Worm (Caenorhabditis elegans) whole organism, L4 larva: Measurements from ENCODE around the gene nish-1.

Experiments used
- D1046.2 ChIP-seq: fragments of 200-800 bp; sonication (Bioruptor generic); IDR thresholded peaks from 2 replicates; pipeline ENCODE4 v1.3.6; 2022; ENCODE audit warnings: missing genetic modification characterization, missing compliant biosample characterization
- F10B5.3 ChIP-seq: sonication (generic microtip); optimal IDR thresholded peaks from 2 replicates; lab custom pipeline; 2016; ENCODE audit warnings: mild to moderate bottlenecking, missing genetic modification characterization, missing compliant biosample characterization
- F26F4.8 ChIP-seq: fragments of 200-800 bp; sonication (Bioruptor generic); conservative IDR thresholded peaks from 2 replicates; pipeline ENCODE4 v1.3.6; 2022; ENCODE audit warnings: missing genetic modification characterization, missing compliant biosample characterization
- F37D6.2 ChIP-seq: sonication (generic microtip); optimal IDR thresholded peaks from 2 replicates; lab custom pipeline; 2016; ENCODE audit warnings: mild to moderate bottlenecking, missing genetic modification characterization, missing compliant biosample characterization
- F49E8.2 ChIP-seq: sonication (generic microtip); optimal IDR thresholded peaks from 2 replicates; lab custom pipeline; 2016; ENCODE audit warnings: missing compliant biosample characterization, mild to moderate bottlenecking, missing genetic modification characterization, borderline replicate concordance
- Y105C5A.15 ChIP-seq: fragments of 200-800 bp; sonication (Bioruptor generic); IDR thresholded peaks from 2 replicates; pipeline ENCODE4 v1.3.6; 2022; ENCODE audit warnings: missing genetic modification characterization, missing compliant biosample characterization
- aha-1 ChIP-seq: fragments of 150-350 bp; peaks from one replicate; lab custom pipeline; 2014; ENCODE audit warnings: missing biosample characterization, missing genetic modification characterization
- aly-2 ChIP-seq: sonication (generic microtip); optimal IDR thresholded peaks from 2 replicates; lab custom pipeline; 2018; ENCODE audit warnings: missing biosample characterization, missing genetic modification characterization
- arid-1 ChIP-seq: fragments of 200-800 bp; sonication (Bioruptor generic); conservative IDR thresholded peaks from 2 replicates; pipeline ENCODE4 v1.3.6; 2022; ENCODE audit warnings: missing genetic modification reagents, missing genetic modification characterization, missing compliant biosample characterization
- ceh-20 ChIP-seq: fragments of 200-800 bp; sonication (Bioruptor generic); IDR thresholded peaks from 2 replicates; pipeline ENCODE4 v1.3.6; 2022; ENCODE audit warnings: missing genetic modification reagents, missing genetic modification characterization, missing compliant biosample characterization
- ctbp-1 ChIP-seq: fragments of 200-800 bp; sonication (Bioruptor generic); IDR thresholded peaks from 2 replicates; pipeline ENCODE4 v1.3.6; 2022; ENCODE audit warnings: missing genetic modification reagents, missing genetic modification characterization, missing compliant biosample characterization
- daf-16 ChIP-seq, 3 experiments: sonication (generic microtip); optimal IDR thresholded peaks; 2 replicates each; lab custom pipeline; 2016 to 2017; ENCODE audit warnings: missing genetic modification characterization in 3 of 3, missing genetic modification reagents in 3 of 3, mild to moderate bottlenecking in 2 of 3, missing compliant biosample characterization in 2 of 3, missing biosample characterization in 1 of 3, moderate library complexity in 1 of 3
- daf-19 ChIP-seq: fragments of 200-800 bp; sonication (Bioruptor generic); conservative IDR thresholded peaks from 2 replicates; pipeline ENCODE4 v1.3.6; 2022; ENCODE audit warnings: missing genetic modification characterization, missing compliant biosample characterization
- daf-8 ChIP-seq: fragments of 200-800 bp; sonication (Bioruptor generic); IDR thresholded peaks from 2 replicates; pipeline ENCODE4 v1.3.6; 2022; ENCODE audit warnings: missing genetic modification characterization, missing compliant biosample characterization
- dmd-6 ChIP-seq: fragments of 200-800 bp; sonication (Bioruptor generic); IDR thresholded peaks from 2 replicates; pipeline ENCODE4 v1.3.6; 2022; ENCODE audit warnings: missing genetic modification reagents, missing genetic modification characterization, missing compliant biosample characterization
- dmd-8 ChIP-seq: fragments of 200-800 bp; sonication (Bioruptor generic); IDR thresholded peaks from 2 replicates; pipeline ENCODE4 v1.3.6; 2022; ENCODE audit warnings: missing genetic modification characterization, missing compliant biosample characterization
- dmd-9 ChIP-seq: fragments of 200-800 bp; sonication (Bioruptor generic); IDR thresholded peaks from 2 replicates; pipeline ENCODE4 v1.3.6; 2022; ENCODE audit warnings: missing genetic modification reagents, missing genetic modification characterization, missing compliant biosample characterization
- dpl-1 ChIP-seq: fragments of 150-350 bp; optimal IDR thresholded peaks from 2 replicates; lab custom pipeline; 2014; ENCODE audit warnings: missing biosample characterization, missing genetic modification reagents, missing genetic modification characterization
- duxl-1 ChIP-seq: sonication (generic microtip); optimal IDR thresholded peaks from 2 replicates; lab custom pipeline; 2016; ENCODE audit warnings: mild to moderate bottlenecking, missing genetic modification characterization, moderate library complexity, missing compliant biosample characterization; ENCODE audit not compliant: poor library complexity
- dve-1 ChIP-seq: sonication (generic microtip); optimal IDR thresholded peaks from 2 replicates; lab custom pipeline; 2017; ENCODE audit warnings: antibody characterized with exemption, mild to moderate bottlenecking, missing genetic modification characterization, missing compliant biosample characterization; ENCODE audit not compliant: insufficient read depth
- egl-43 ChIP-seq: fragments of 200-800 bp; sonication (Bioruptor generic); IDR thresholded peaks from 2 replicates; pipeline ENCODE4 v1.3.6; 2022; ENCODE audit warnings: missing genetic modification reagents, missing genetic modification characterization, missing compliant biosample characterization
- fkh-10 ChIP-seq: fragments of 150-350 bp; optimal IDR thresholded peaks from 2 replicates; lab custom pipeline; 2014; ENCODE audit warnings: missing biosample characterization, missing genetic modification reagents, missing genetic modification characterization
- gei-8 ChIP-seq: fragments of 200-800 bp; sonication (Bioruptor generic); optimal IDR thresholded peaks from 2 replicates; lab custom pipeline; 2018; ENCODE audit warnings: mild to moderate bottlenecking, missing genetic modification characterization, missing compliant biosample characterization
- hif-1 ChIP-seq, 2 experiments: sonication (generic microtip); optimal IDR thresholded peaks; 2 replicates each; lab custom pipeline; 2016 to 2017; ENCODE audit warnings: missing compliant biosample characterization in 2 of 2, missing genetic modification characterization in 2 of 2, missing genetic modification reagents in 2 of 2, missing genotype in 2 of 2, mild to moderate bottlenecking in 1 of 2
- hlh-11 ChIP-seq: fragments of 200-800 bp; sonication (Bioruptor generic); optimal IDR thresholded peaks from 2 replicates; lab custom pipeline; 2018; ENCODE audit warnings: mild to moderate bottlenecking, missing genetic modification characterization, missing compliant biosample characterization
- hlh-30 ChIP-seq: sonication (generic microtip); optimal IDR thresholded peaks from 2 replicates; lab custom pipeline; 2017; ENCODE audit warnings: antibody characterized with exemption, mild to moderate bottlenecking, missing genetic modification characterization, missing compliant biosample characterization; ENCODE audit not compliant: insufficient read depth
- hmg-1.1 ChIP-seq: fragments of 200-800 bp; sonication (Bioruptor generic); IDR thresholded peaks from 2 replicates; pipeline ENCODE4 v1.3.6; 2022; ENCODE audit warnings: missing genetic modification reagents, missing genetic modification characterization, missing compliant biosample characterization
- lin-1 ChIP-seq: fragments of 200-800 bp; sonication (Bioruptor generic); IDR thresholded peaks from 2 replicates; pipeline ENCODE4 v1.3.6; 2022; ENCODE audit warnings: missing genetic modification reagents, missing genetic modification characterization, missing compliant biosample characterization
- lin-38 ChIP-seq: fragments of 200-800 bp; sonication (Bioruptor generic); IDR thresholded peaks from 2 replicates; pipeline ENCODE4 v1.3.6; 2022; ENCODE audit warnings: missing genetic modification reagents, missing genetic modification characterization, missing compliant biosample characterization
- lin-39 ChIP-seq: fragments of 150-350 bp; optimal IDR thresholded peaks from 2 replicates; lab custom pipeline; 2014; ENCODE audit warnings: missing biosample characterization, missing genetic modification reagents, missing genetic modification characterization
- lsy-2 ChIP-seq, 2 experiments: fragments of 150-350 bp in 1 of 2; sonication (generic microtip) in 1 of 2; optimal IDR thresholded peaks; 2 replicates each; lab custom pipeline; 2014 to 2017; ENCODE audit warnings: missing biosample characterization in 2 of 2, missing genetic modification characterization in 2 of 2
- mdl-1 ChIP-seq, 2 experiments: fragments of 150-350 bp in 1 of 2; sonication (generic microtip) in 1 of 2; optimal IDR thresholded peaks; 2 replicates each; lab custom pipeline; 2014 to 2017; ENCODE audit warnings: missing biosample characterization in 2 of 2, missing genetic modification characterization in 2 of 2
- mdt-29 ChIP-seq: fragments of 200-800 bp; sonication (Bioruptor generic); IDR thresholded peaks from 2 replicates; pipeline ENCODE4 v1.3.6; 2022; ENCODE audit warnings: missing genetic modification reagents, missing genetic modification characterization, missing compliant biosample characterization
- mxl-2 ChIP-seq: fragments of 200-800 bp; sonication (Bioruptor generic); conservative IDR thresholded peaks from 2 replicates; pipeline ENCODE4 v1.3.6; 2022; ENCODE audit warnings: missing genetic modification reagents, missing genetic modification characterization, missing compliant biosample characterization
- nhr-11 ChIP-seq: fragments of 150-350 bp; optimal IDR thresholded peaks from 2 replicates; lab custom pipeline; 2014; ENCODE audit warnings: missing biosample characterization, missing genetic modification characterization
- nhr-28 ChIP-seq: fragments of 150-350 bp; optimal IDR thresholded peaks from 2 replicates; lab custom pipeline; 2014; ENCODE audit warnings: missing biosample characterization, missing genetic modification characterization
- nhr-41 ChIP-seq: fragments of 200-800 bp; sonication (Bioruptor generic); IDR thresholded peaks from 2 replicates; pipeline ENCODE4 v1.3.6; 2022; ENCODE audit warnings: missing genetic modification reagents, missing genetic modification characterization, missing compliant biosample characterization
- nhr-48 ChIP-seq: sonication (generic microtip); optimal IDR thresholded peaks from 2 replicates; lab custom pipeline; 2016; ENCODE audit warnings: mild to moderate bottlenecking, missing genetic modification characterization, missing compliant biosample characterization
- pqm-1 ChIP-seq: sonication (generic microtip); optimal IDR thresholded peaks from 2 replicates; lab custom pipeline; 2017; ENCODE audit warnings: missing biosample characterization, missing genetic modification characterization
- rbr-2 ChIP-seq: sonication (generic microtip); optimal IDR thresholded peaks from 2 replicates; lab custom pipeline; 2016; ENCODE audit warnings: missing genotype, missing genetic modification characterization, missing compliant biosample characterization
- set-16 ChIP-seq: fragments of 200-800 bp; sonication (Bioruptor generic); IDR thresholded peaks from 2 replicates; pipeline ENCODE4 v1.3.6; 2022; ENCODE audit warnings: missing genetic modification reagents, missing genetic modification characterization, missing compliant biosample characterization
- skn-1 ChIP-seq: fragments of 150-350 bp; optimal IDR thresholded peaks from 2 replicates; lab custom pipeline; 2014; ENCODE audit warnings: missing biosample characterization, missing genetic modification characterization
- snpc-4 ChIP-seq: fragments of 150-350 bp; optimal IDR thresholded peaks from 2 replicates; lab custom pipeline; 2014; ENCODE audit warnings: missing biosample characterization, missing genetic modification characterization
- unc-62 ChIP-seq, 3 experiments: fragments of 150-350 bp in 1 of 3; sonication (generic microtip); optimal IDR thresholded peaks in 2 of 3; peaks in 1 of 3; 1 replicate in 1 of 3; 2 replicates in 2 of 3; lab custom pipeline; 2014 to 2017; ENCODE audit warnings: missing biosample characterization in 3 of 3, missing genetic modification characterization in 3 of 3, missing genetic modification reagents in 3 of 3, missing genotype in 1 of 3
- vab-7 ChIP-seq: fragments of 200-800 bp; sonication (Bioruptor generic); IDR thresholded peaks from 2 replicates; pipeline ENCODE4 v1.3.6; 2022; ENCODE audit warnings: missing genetic modification reagents, missing genetic modification characterization, missing compliant biosample characterization
- zfp-2 ChIP-seq: sonication (generic microtip); optimal IDR thresholded peaks from 2 replicates; lab custom pipeline; 2016; ENCODE audit warnings: mild to moderate bottlenecking, missing genetic modification characterization, missing compliant biosample characterization
- zip-2 ChIP-seq: fragments of 150-350 bp; optimal IDR thresholded peaks from 2 replicates; lab custom pipeline; 2014; ENCODE audit warnings: missing biosample characterization, missing genetic modification characterization
- ztf-11 ChIP-seq: fragments of 150-350 bp; optimal IDR thresholded peaks from 2 replicates; lab custom pipeline; 2014; ENCODE audit warnings: missing biosample characterization, missing genetic modification characterization

The nish-1 gene

ce11 chrIV:10819049-10819448 lies 45.1 kb upstream of the nish-1 start:
- TF ChIP-seq F26F4.8 (GFP tag; lab: Robert Waterston, UW), result no peak
- no peak for TF ChIP-seq ceh-20 (GFP tag; lab: Robert Waterston, UW)
- no peak for TF ChIP-seq zfp-2
- peak; percentile 62; the same call in 1 of the 2 replicates for TF ChIP-seq egl-43
- TF ChIP-seq hlh-30 (tag; lab: Kevin White, UChicago), result peak; percentile 29
- TF ChIP-seq unc-62 (GFP tag; optimal IDR thresholded peaks at IDR 0.05 in 1 of 2; lab: Kevin White, UChicago), result peak in 1 of 2 experiments; percentile 95
- TF ChIP-seq unc-62 (tag; optimal IDR thresholded peaks at IDR 0.05; lab: Kevin White, UChicago), result no peak
- no peak for TF ChIP-seq dmd-9 (GFP tag; lab: Robert Waterston, UW)
- TF ChIP-seq dmd-8 (GFP tag; lab: Robert Waterston, UW), result no peak
- peak; percentile 42 for TF ChIP-seq dmd-6 (GFP tag; lab: Robert Waterston, UW)
- TF ChIP-seq ctbp-1, result peak; percentile 47; the same call in 1 of the 2 replicates
- TF ChIP-seq nhr-11 (tag; lab: Kevin White, UChicago), result peak; percentile 7
- TF ChIP-seq duxl-1 (tag; lab: Kevin White, UChicago), result no peak
- no peak for TF ChIP-seq mdl-1 (tag; optimal IDR thresholded peaks at IDR 0.05; lab: Kevin White, UChicago)
- TF ChIP-seq nhr-41 (GFP tag; lab: Robert Waterston, UW), result no peak
- 0 out of 2 replicates have a peak, but pooled peaks have one; percentile 19 for TF ChIP-seq vab-7
- TF ChIP-seq rbr-2 (tag; lab: Kevin White, UChicago), result peak; percentile 49
- TF ChIP-seq lin-39, result no peak
- TF ChIP-seq lin-1 (GFP tag; lab: Robert Waterston, UW), result no peak
- TF ChIP-seq skn-1 (tag; lab: Kevin White, UChicago), result no peak
- peak; percentile 43 for TF ChIP-seq set-16 (GFP tag; lab: Robert Waterston, UW)
- 0 out of 2 replicates have a peak, but pooled peaks have one; percentile 24 for TF ChIP-seq Y105C5A.15 (GFP tag; lab: Robert Waterston, UW)
- TF ChIP-seq snpc-4 (tag; lab: Kevin White, UChicago), result no peak
- peak in 1 of 2 experiments; percentile 7 for TF ChIP-seq lsy-2 (tag; optimal IDR thresholded peaks at IDR 0.05; lab: Kevin White, UChicago)
- peak; percentile 7 for TF ChIP-seq hlh-11 (tag; lab: Kevin White, UChicago)
- no peak for TF ChIP-seq arid-1 (GFP tag; lab: Robert Waterston, UW)
- TF ChIP-seq mdt-29 (GFP tag; lab: Robert Waterston, UW), result no peak
- TF ChIP-seq fkh-10 (GFP tag; lab: Kevin White, UChicago), result no peak
- no peak for TF ChIP-seq F10B5.3
- no peak for TF ChIP-seq ztf-11 (tag; lab: Kevin White, UChicago)
- TF ChIP-seq F37D6.2 (tag; lab: Kevin White, UChicago), result peak; percentile 10
- peak; percentile 92 for TF ChIP-seq aha-1 (tag; lab: Kevin White, UChicago)
- TF ChIP-seq, all 104 proteins: peak for 14

DNA sequence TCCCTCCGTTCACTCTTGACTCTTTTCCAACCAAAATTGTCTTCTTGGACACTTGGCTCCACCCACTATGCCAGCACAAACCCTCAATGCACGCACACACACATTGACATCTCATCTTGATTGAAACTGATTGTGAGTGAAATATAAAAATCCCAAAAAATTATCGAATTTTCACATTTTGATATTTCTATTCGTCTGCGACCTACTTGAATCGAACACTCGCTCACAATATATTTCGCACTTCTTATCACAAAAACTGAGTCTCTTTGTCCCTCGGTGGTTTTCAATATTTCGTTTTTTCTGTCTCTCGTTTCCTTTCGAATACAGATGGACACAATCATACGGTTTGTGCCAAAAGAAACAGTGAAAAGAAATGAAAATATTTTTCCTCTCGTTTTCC lies 44.0 kb upstream of the nish-1 start:
- TF ChIP-seq hlh-11 (tag; lab: Kevin White, UChicago) (peak; percentile 69), dmd-8 (GFP tag; lab: Robert Waterston, UW) (no peak), mxl-2 (GFP tag; lab: Robert Waterston, UW) (no peak), hif-1 (tag; optimal IDR thresholded peaks at IDR 0.05; lab: Kevin White, UChicago) (no peak), lin-38 (GFP tag; lab: Robert Waterston, UW) (no peak), zip-2 (no peak), F37D6.2 (tag; lab: Kevin White, UChicago) (no peak), dmd-6 (GFP tag; lab: Robert Waterston, UW) (peak; percentile 67), aly-2 (tag; lab: Kevin White, UChicago) (no peak), duxl-1 (tag; lab: Kevin White, UChicago) (no peak), dpl-1 (GFP tag; lab: Kevin White, UChicago) (no peak), nhr-28 (tag; lab: Kevin White, UChicago) (peak; percentile 61), daf-19 (GFP tag; lab: Robert Waterston, UW) (no peak), ceh-20 (GFP tag; lab: Robert Waterston, UW) (no peak), dve-1 (tag; lab: Kevin White, UChicago) (peak; percentile 61), nhr-48 (tag; lab: Kevin White, UChicago) (no peak), pqm-1 (peak; percentile 34), unc-62 (GFP tag; optimal IDR thresholded peaks at IDR 0.05 in 1 of 2; lab: Kevin White, UChicago) (peak in 1 of 2 experiments; percentile 76), unc-62 (tag; optimal IDR thresholded peaks at IDR 0.05; lab: Kevin White, UChicago) (no peak), daf-8 (GFP tag; lab: Robert Waterston, UW) (no peak), daf-16 (GFP tag; optimal IDR thresholded peaks at IDR 0.05; lab: Kevin White, UChicago) (no peak), daf-16 (tag; optimal IDR thresholded peaks at IDR 0.05; lab: Kevin White, UChicago) (peak; percentile 73), F49E8.2 (no peak), gei-8 (GFP tag; lab: Kevin White, UChicago) (no peak), hmg-1.1 (GFP tag; lab: Robert Waterston, UW) (0 out of 2 replicates have a peak, but pooled peaks have one; percentile 22), D1046.2 (no peak), aha-1 (tag; lab: Kevin White, UChicago) (peak; percentile 51)
